Worm (Caenorhabditis elegans): ENCODE data around the gene mogs-1.

mogs-1 gene

ce11 chrIV:11036222-11036621, 14.5 kb upstream of the mogs-1 start, which contains the start of gene fkb-1 (continued):
- TF ChIP-seq ztf-22 (GFP tag; optimal IDR thresholded peaks at IDR 0.05) (no peak), lin-40 (tag; optimal IDR thresholded peaks at IDR 0.05) (peak; percentile 56), lsl-1 (GFP tag; optimal IDR thresholded peaks at IDR 0.05) (peak; percentile 20), nfya-1 (tag; optimal IDR thresholded peaks at IDR 0.05; ENCODE audit: borderline replicate concordance, insufficient read depth) (no peak), ztf-18 (tag; optimal IDR thresholded peaks at IDR 0.05) (peak; percentile 91), mcd-1 (GFP tag; IDR thresholded peaks at IDR 0.05) (peak; percentile 54), aptf-3 (GFP tag; IDR thresholded peaks at IDR 0.05) (no peak), zfh-2 (GFP tag; conservative IDR thresholded peaks at IDR 0.05) (no peak), bed-2 (GFP tag; IDR thresholded peaks at IDR 0.05) (no peak), die-1 (tag; optimal IDR thresholded peaks at IDR 0.05) (no peak)

- TF ChIP-seq snpc-4 (GFP tag; optimal IDR thresholded peaks at IDR 0.05), result no peak
- no peak for TF ChIP-seq snpc-4 (tag; optimal IDR thresholded peaks at IDR 0.05)
- TF ChIP-seq Y67H2A.10 (GFP tag; conservative IDR thresholded peaks at IDR 0.05), result no peak
- no peak for TF ChIP-seq Y79H2A.3 (GFP tag; conservative IDR thresholded peaks at IDR 0.05)
- no peak for TF ChIP-seq ztf-26 (tag; optimal IDR thresholded peaks at IDR 0.05)
- TF ChIP-seq nhr-179 (tag; optimal IDR thresholded peaks at IDR 0.05), result no peak
- TF ChIP-seq hmg-20 (GFP tag; IDR thresholded peaks at IDR 0.05), result no peak
- TF ChIP-seq gei-17 (GFP tag; optimal IDR thresholded peaks at IDR 0.05), result no peak
- no peak for TF ChIP-seq akir-1 (GFP tag; optimal IDR thresholded peaks at IDR 0.05)
- no peak for TF ChIP-seq Y53F4B.3 (GFP tag; IDR thresholded peaks at IDR 0.05)
- TF ChIP-seq attf-6 (GFP tag; IDR thresholded peaks at IDR 0.05), result no peak
- TF ChIP-seq nhr-27 (tag; optimal IDR thresholded peaks at IDR 0.05), result no peak
- TF ChIP-seq fkh-3 (tag; optimal IDR thresholded peaks at IDR 0.05), result no peak
- no peak for TF ChIP-seq lsy-27 (tag; optimal IDR thresholded peaks at IDR 0.05; ENCODE audit: borderline replicate concordance, insufficient read depth)
- no peak for TF ChIP-seq F49E8.2 (tag; optimal IDR thresholded peaks at IDR 0.05; ENCODE audit: insufficient read depth)
- no peak for TF ChIP-seq ama-1 (optimal IDR thresholded peaks at IDR 0.05)
- TF ChIP-seq ama-1 (GFP tag; optimal IDR thresholded peaks at IDR 0.05), result no peak
- no peak for TF ChIP-seq nfyb-1 (GFP tag; IDR thresholded peaks at IDR 0.05)
- no peak for TF ChIP-seq bed-2 (GFP tag; IDR thresholded peaks at IDR 0.05)
- TF ChIP-seq pha-4 (tag; optimal IDR thresholded peaks at IDR 0.05), result no peak
- TF ChIP-seq dox-1 (GFP tag; IDR thresholded peaks at IDR 0.05), result no peak
These were observed 10.6 kb upstream of the mogs-1 start, which contains the start of gene hrg-6 for ce11 chrIV:11032288-11032687. TSS of gene hrg-6 (plus strand) at chrIV:11032588.

ce11 chrIV:11031640-11032039, 9.9 kb upstream of the mogs-1 start:
- TF ChIP-seq nhr-80 (tag; optimal IDR thresholded peaks at IDR 0.05) (peak; percentile 87), ZK185.1 (tag; optimal IDR thresholded peaks at IDR 0.05; ENCODE audit: poor library complexity, severe bottlenecking) (no peak)

ce11 chrIV:11030893-11031292, 9.2 kb upstream of the mogs-1 start, which contains the start of gene hrg-4:
TSS of gene hrg-4 (minus strand) at chrIV:11030993.
- TF ChIP-seq somi-1 (GFP tag; optimal IDR thresholded peaks at IDR 0.05), result no peak
- no peak for TF ChIP-seq ztf-18 (tag; optimal IDR thresholded peaks at IDR 0.05)
- no peak for TF ChIP-seq nfya-1 (tag; optimal IDR thresholded peaks at IDR 0.05; ENCODE audit: borderline replicate concordance, insufficient read depth)
- no peak for TF ChIP-seq nhr-179 (tag; optimal IDR thresholded peaks at IDR 0.05)
- TF ChIP-seq ceh-91 (GFP tag; IDR thresholded peaks at IDR 0.05), result no peak
- TF ChIP-seq lin-35 (GFP tag; optimal IDR thresholded peaks at IDR 0.05), result no peak
- no peak for TF ChIP-seq T07F8.4 (tag; optimal IDR thresholded peaks at IDR 0.05)
- TF ChIP-seq madf-3 (GFP tag; IDR thresholded peaks at IDR 0.05), result no peak
- no peak for TF ChIP-seq unc-130 (GFP tag; optimal IDR thresholded peaks at IDR 0.05)
- TF ChIP-seq let-526 (GFP tag; IDR thresholded peaks at IDR 0.05), result no peak
- TF ChIP-seq repo-1 (tag; optimal IDR thresholded peaks at IDR 0.05), result no peak

All from whole organism, young adult.